Fruit fly (Drosophila melanogaster) whole organism, adult: ENCODE results near the gene CG42366.

Experiments used
- CG12768 ChIP-seq: fragments of 200-800 bp; sonication (Bioruptor generic); optimal IDR thresholded peaks from 2 replicates; lab custom pipeline; 2017; ENCODE audit warnings: missing biosample characterization, missing genetic modification characterization, mild to moderate bottlenecking, moderate library complexity, missing genetic modification reagents
- CG5204 ChIP-seq: fragments of 200-800 bp; sonication (Bioruptor generic); optimal IDR thresholded peaks from 2 replicates; lab custom pipeline; 2016; ENCODE audit warnings: missing biosample characterization, missing genetic modification characterization
- Crg-1 ChIP-seq: fragments of 200-800 bp; sonication (Bioruptor generic); optimal IDR thresholded peaks from 2 replicates; lab custom pipeline; 2016; ENCODE audit warnings: missing biosample characterization, missing genetic modification characterization
- tj ChIP-seq: fragments of 200-800 bp; sonication (Bioruptor generic); optimal IDR thresholded peaks from 3 replicates; lab custom pipeline; 2017; ENCODE audit warnings: missing biosample characterization, mild to moderate bottlenecking, missing genetic modification characterization, moderate library complexity

dm6 chr2L:9903028-9903427 lies 21.9 kb upstream of the CG42366 start, which contains the start of gene Muc30E:
- TF ChIP-seq tj (no peak), Crg-1 (GFP tag; lab: Kevin White, UChicago) (no peak), CG5204 (GFP tag; lab: Kevin White, UChicago) (no peak), CG12768 (GFP tag; lab: Kevin White, UChicago) (no peak)
